Worm (Caenorhabditis elegans): ENCODE results near the gene srg-30.

srg-30 gene

ce11 chrV:6718232-6718631, at the start of gene srg-30:
Gene srg-30 (minus strand): TSS chrV:6718332.
- no peak for TF ChIP-seq egl-5 (tag; optimal IDR thresholded peaks at IDR 0.05)
- no peak for TF ChIP-seq skn-1 (tag; optimal IDR thresholded peaks at IDR 0.05)
- TF ChIP-seq ama-1 (optimal IDR thresholded peaks at IDR 0.05), result no peak
- no peak for TF ChIP-seq aly-2 (tag; optimal IDR thresholded peaks at IDR 0.05)
- no peak for TF ChIP-seq pqm-1 (tag; optimal IDR thresholded peaks at IDR 0.05)
- TF ChIP-seq ceh-16 (tag; optimal IDR thresholded peaks at IDR 0.05), result no peak

- TF ChIP-seq nhr-43 (tag; optimal IDR thresholded peaks at IDR 0.05; ENCODE audit: poor library complexity, severe bottlenecking) (no peak), nhr-11 (tag; optimal IDR thresholded peaks at IDR 0.05) (no peak), nfya-1 (tag; optimal IDR thresholded peaks at IDR 0.05; ENCODE audit: insufficient read depth) (no peak), aly-2 (tag; optimal IDR thresholded peaks at IDR 0.05) (no peak), pha-4 (tag; optimal IDR thresholded peaks at IDR 0.05) (no peak), pqm-1 (tag; optimal IDR thresholded peaks at IDR 0.05) (no peak), nhr-12 (tag; optimal IDR thresholded peaks at IDR 0.05) (no peak), ztf-11 (tag; optimal IDR thresholded peaks at IDR 0.05) (no peak), tbx-2 (tag; optimal IDR thresholded peaks at IDR 0.05) (no peak), nhr-237 (tag; optimal IDR thresholded peaks at IDR 0.05) (no peak), unc-62 (GFP tag; optimal IDR thresholded peaks at IDR 0.05) (no peak), egl-27 (tag; optimal IDR thresholded peaks at IDR 0.05) (no peak), sea-2 (GFP tag; optimal IDR thresholded peaks at IDR 0.05) (no peak), eor-1 (tag; optimal IDR thresholded peaks at IDR 0.05) (no peak), mml-1 (tag; optimal IDR thresholded peaks at IDR 0.05) (no peak)
Observed at ce11 chrV:6767576-6767975, 49.4 kb upstream of the srg-30 start.

ce11 chrV:6764972-6765371, 46.8 kb upstream of the srg-30 start, which contains the start of gene bbs-8:
Gene bbs-8 (minus strand): TSS chrV:6765072.
- TF ChIP-seq snpc-4 (tag; optimal IDR thresholded peaks at IDR 0.05) (no peak), R02D3.7 (tag; optimal IDR thresholded peaks at IDR 0.05) (no peak), lin-15B (tag; optimal IDR thresholded peaks at IDR 0.05) (no peak), mml-1 (tag; optimal IDR thresholded peaks at IDR 0.05) (no peak), eor-1 (tag; optimal IDR thresholded peaks at IDR 0.05) (no peak), skn-1 (tag; optimal IDR thresholded peaks at IDR 0.05) (no peak), nfya-1 (tag; optimal IDR thresholded peaks at IDR 0.05; ENCODE audit: insufficient read depth) (no peak), elt-1 (tag; optimal IDR thresholded peaks at IDR 0.05) (no peak), jun-1 (tag; optimal IDR thresholded peaks at IDR 0.05) (no peak), daf-12 (tag; optimal IDR thresholded peaks at IDR 0.05) (no peak)

- TF ChIP-seq ama-1 (optimal IDR thresholded peaks at IDR 0.05), result no peak
- no peak for TF ChIP-seq snpc-4 (tag; optimal IDR thresholded peaks at IDR 0.05)
- no peak for TF ChIP-seq R02D3.7 (tag; optimal IDR thresholded peaks at IDR 0.05)
- no peak for TF ChIP-seq pqm-1 (tag; optimal IDR thresholded peaks at IDR 0.05)
- TF ChIP-seq zag-1 (tag; optimal IDR thresholded peaks at IDR 0.05), result no peak
- no peak for TF ChIP-seq ceh-16 (tag; optimal IDR thresholded peaks at IDR 0.05)
- no peak for TF ChIP-seq tbx-2 (tag; optimal IDR thresholded peaks at IDR 0.05)
- no peak for TF ChIP-seq sea-2 (GFP tag; optimal IDR thresholded peaks at IDR 0.05)
- no peak for TF ChIP-seq elt-2 (tag; optimal IDR thresholded peaks at IDR 0.05)
- no peak for TF ChIP-seq nhr-12 (tag; optimal IDR thresholded peaks at IDR 0.05)
- TF ChIP-seq elt-1 (tag; optimal IDR thresholded peaks at IDR 0.05), result no peak
- TF ChIP-seq ztf-4 (tag; optimal IDR thresholded peaks at IDR 0.05), result no peak
- no peak for TF ChIP-seq nhr-76 (tag; optimal IDR thresholded peaks at IDR 0.05)
- TF ChIP-seq skn-1 (tag; optimal IDR thresholded peaks at IDR 0.05), result no peak
Observed at ce11 chrV:6762361-6762760, 44.2 kb upstream of the srg-30 start, which contains the start of gene T25F10.4. Gene T25F10.4 (minus strand): TSS chrV:6762461.

ce11 chrV:6758017-6758416, 39.9 kb upstream of the srg-30 start, which contains the start of gene dbl-1:
Gene dbl-1 (plus strand): TSS chrV:6758135.
- TF ChIP-seq R02D3.7 (tag; optimal IDR thresholded peaks at IDR 0.05), result no peak
- no peak for TF ChIP-seq ztf-11 (tag; optimal IDR thresholded peaks at IDR 0.05)
- TF ChIP-seq nhr-237 (tag; optimal IDR thresholded peaks at IDR 0.05), result no peak
- TF ChIP-seq nhr-11 (tag; optimal IDR thresholded peaks at IDR 0.05), result no peak
- TF ChIP-seq egl-5 (tag; optimal IDR thresholded peaks at IDR 0.05), result no peak
- no peak for TF ChIP-seq mdl-1 (tag; optimal IDR thresholded peaks at IDR 0.05)
- no peak for TF ChIP-seq nhr-23 (tag; optimal IDR thresholded peaks at IDR 0.05)
- TF ChIP-seq elt-2 (tag; optimal IDR thresholded peaks at IDR 0.05), result no peak
- TF ChIP-seq nfya-1 (tag; optimal IDR thresholded peaks at IDR 0.05; ENCODE audit: insufficient read depth), result no peak
- TF ChIP-seq nhr-25 (tag; optimal IDR thresholded peaks at IDR 0.05), result no peak
- TF ChIP-seq nhr-76 (tag; optimal IDR thresholded peaks at IDR 0.05), result no peak
- TF ChIP-seq pha-4 (tag; optimal IDR thresholded peaks at IDR 0.05), result no peak
- TF ChIP-seq egl-27 (tag; optimal IDR thresholded peaks at IDR 0.05), result no peak
- no peak for TF ChIP-seq elt-1 (tag; optimal IDR thresholded peaks at IDR 0.05)
- no peak for TF ChIP-seq sea-2 (GFP tag; optimal IDR thresholded peaks at IDR 0.05)
- no peak for TF ChIP-seq nhr-28 (tag; optimal IDR thresholded peaks at IDR 0.05)
- no peak for TF ChIP-seq ceh-16 (tag; optimal IDR thresholded peaks at IDR 0.05)
- no peak for TF ChIP-seq elt-3 (tag; optimal IDR thresholded peaks at IDR 0.05)
- TF ChIP-seq jun-1 (tag; optimal IDR thresholded peaks at IDR 0.05), result no peak
- TF ChIP-seq ceh-9 (tag; optimal IDR thresholded peaks at IDR 0.05), result no peak

Data from whole organism, L3 larva.